Fruit fly (Drosophila melanogaster) whole organism, embryonic: ENCODE measurements around the gene CG15356.
A peak's percentile ranks its signal among the peaks of the same experiment; 100 is the strongest.

Source experiments
- Adf1 ChIP-seq: fragments of 200-800 bp; sonication (Bioruptor generic); IDR thresholded peaks from 2 replicates; pipeline ENCODE4 v1.3.6; 2022; ENCODE audit warnings: missing biosample characterization, missing genetic modification characterization
- Atf-2 ChIP-seq: fragments of 200-800 bp; sonication (Bioruptor generic); optimal IDR thresholded peaks from 2 replicates; lab custom pipeline; 2016; ENCODE audit warnings: missing biosample characterization, missing genetic modification characterization
- Awh ChIP-seq: fragments of 200-800 bp; sonication (Bioruptor generic); IDR thresholded peaks from 2 replicates; pipeline ENCODE4, ENCODE4 v1.3.6; 2022; ENCODE audit warnings: missing biosample characterization, missing genetic modification characterization
- CG10321 ChIP-seq: fragments of 200-800 bp; sonication (Bioruptor generic); IDR thresholded peaks from 2 replicates; pipeline ENCODE4 v1.3.6; 2022; ENCODE audit warnings: missing biosample characterization, missing genetic modification characterization
- CG10543 ChIP-seq: fragments of 200-800 bp; sonication (Bioruptor generic); optimal IDR thresholded peaks from 3 replicates; lab custom pipeline; 2017; ENCODE audit warnings: missing biosample characterization, mild to moderate bottlenecking, missing genetic modification characterization, moderate library complexity
- CG13424 ChIP-seq: fragments of 200-800 bp; sonication (Bioruptor generic); optimal IDR thresholded peaks from 2 replicates; lab custom pipeline; 2019; ENCODE audit warnings: missing biosample characterization, mild to moderate bottlenecking, missing genetic modification characterization, moderate library complexity
- CG15479 ChIP-seq: fragments of 200-800 bp; sonication (Bioruptor generic); optimal IDR thresholded peaks from 3 replicates; lab custom pipeline; 2019; ENCODE audit warnings: missing biosample characterization, mild to moderate bottlenecking, missing genetic modification characterization, moderate library complexity
- CG16815 ChIP-seq: fragments of 200-800 bp; sonication (Bioruptor generic); optimal IDR thresholded peaks from 3 replicates; lab custom pipeline; 2017; ENCODE audit warnings: missing biosample characterization, mild to moderate bottlenecking, missing genetic modification characterization
- CG2120 ChIP-seq: fragments of 200-800 bp; sonication (Bioruptor generic); optimal IDR thresholded peaks from 3 replicates; lab custom pipeline; 2016; ENCODE audit warnings: missing biosample characterization, missing genetic modification characterization
- CG2199 ChIP-seq: fragments of 200-800 bp; sonication (Bioruptor generic); IDR thresholded peaks from 3 replicates; pipeline ENCODE4 v1.3.6; 2022; ENCODE audit warnings: missing biosample characterization, missing genetic modification characterization
- CG2202 ChIP-seq: fragments of 200-800 bp; sonication (Bioruptor generic); optimal IDR thresholded peaks from 2 replicates; lab custom pipeline; 2018; ENCODE audit warnings: missing biosample characterization, mild to moderate bottlenecking, missing genetic modification characterization
- CG2678 ChIP-seq: fragments of 200-800 bp; sonication (Bioruptor generic); optimal IDR thresholded peaks from 3 replicates; lab custom pipeline; 2019; ENCODE audit warnings: missing biosample characterization, mild to moderate bottlenecking, missing genetic modification characterization, moderate library complexity
- CG30403 ChIP-seq: fragments of 200-800 bp; sonication (Bioruptor generic); optimal IDR thresholded peaks from 3 replicates; lab custom pipeline; 2016; ENCODE audit warnings: missing biosample characterization, missing genetic modification characterization
- CG4328 ChIP-seq: fragments of 200-800 bp; sonication (Bioruptor generic); optimal IDR thresholded peaks from 3 replicates; lab custom pipeline; 2017; ENCODE audit warnings: missing biosample characterization, missing genetic modification reagents, missing genetic modification characterization
- CG43689 ChIP-seq: fragments of 200-800 bp; sonication (Bioruptor generic); IDR thresholded peaks from 2 replicates; pipeline ENCODE4 v1.3.6; 2022; ENCODE audit warnings: missing biosample characterization, missing genetic modification characterization
- CG4854 ChIP-seq: fragments of 200-800 bp; sonication (Bioruptor generic); optimal IDR thresholded peaks from 2 replicates; lab custom pipeline; 2016; ENCODE audit warnings: missing biosample characterization, missing genetic modification characterization, inconsistent platforms
- CG8478 ChIP-seq: fragments of >200 bp; optimal IDR thresholded peaks from 2 replicates; lab custom pipeline; 2018
- ERR ChIP-seq: fragments of 200-800 bp; sonication (Bioruptor generic); optimal IDR thresholded peaks from 2 replicates; lab custom pipeline; 2016; ENCODE audit warnings: missing biosample characterization, missing genetic modification characterization
- HLH4C ChIP-seq: fragments of 200-800 bp; sonication (Bioruptor generic); IDR thresholded peaks from 3 replicates; pipeline ENCODE4 v1.3.6; 2022; ENCODE audit warnings: missing biosample characterization, missing genetic modification characterization; ENCODE audit not compliant: partially characterized antibody
- HLHmδ ChIP-seq: fragments of 200-800 bp; sonication (Bioruptor generic); optimal IDR thresholded peaks from 2 replicates; lab custom pipeline; 2018; ENCODE audit warnings: missing biosample characterization, mild to moderate bottlenecking, missing genetic modification characterization, moderate library complexity
- Hsf ChIP-seq: fragments of 200-800 bp; sonication (Bioruptor generic); optimal IDR thresholded peaks from 3 replicates; lab custom pipeline; 2016; ENCODE audit warnings: missing biosample characterization, missing genetic modification characterization
- Kr ChIP-seq: fragments of 200-800 bp; sonication (Bioruptor generic); optimal IDR thresholded peaks from 2 replicates; lab custom pipeline; 2017; ENCODE audit warnings: missing biosample characterization, mild to moderate bottlenecking, missing genetic modification characterization
- Lhr ChIP-seq: fragments of 200-800 bp; sonication (Bioruptor generic); optimal IDR thresholded peaks from 3 replicates; lab custom pipeline; 2017; ENCODE audit warnings: mild to moderate bottlenecking, missing biosample characterization, missing genetic modification reagents, missing genetic modification characterization
- Myb ChIP-seq: fragments of 200-800 bp; sonication (Bioruptor generic); optimal IDR thresholded peaks from 2 replicates; lab custom pipeline; 2016; ENCODE audit warnings: missing biosample characterization, missing genetic modification characterization
- Oli ChIP-seq: fragments of 200-800 bp; sonication (Bioruptor generic); optimal IDR thresholded peaks from 2 replicates; lab custom pipeline; 2018; ENCODE audit warnings: missing biosample characterization, mild to moderate bottlenecking, missing genetic modification characterization, moderate library complexity
- PHDP ChIP-seq: fragments of 200-800 bp; sonication (Bioruptor generic); optimal IDR thresholded peaks from 3 replicates; lab custom pipeline; 2018; ENCODE audit warnings: missing biosample characterization, mild to moderate bottlenecking, missing genetic modification characterization, moderate library complexity
- Pdp1 ChIP-seq, 2 experiments: fragments of 200-800 bp; sonication (Bioruptor generic); optimal IDR thresholded peaks; 3 replicates each; lab custom pipeline; 2016; ENCODE audit warnings: missing biosample characterization in 2 of 2, missing genetic modification characterization in 2 of 2, mild to moderate bottlenecking in 1 of 2, moderate library complexity in 1 of 2
- Rx ChIP-seq: fragments of 200-800 bp; sonication (Bioruptor generic); IDR thresholded peaks from 2 replicates; pipeline ENCODE4 v1.3.6; 2022; ENCODE audit warnings: missing biosample characterization, missing genetic modification characterization
- aop ChIP-seq: fragments of 200-800 bp; sonication (Bioruptor generic); IDR thresholded peaks from 2 replicates; pipeline ENCODE4 v1.3.6; 2022; ENCODE audit warnings: missing biosample characterization, missing genetic modification characterization
- cato ChIP-seq: fragments of 200-800 bp; sonication (Bioruptor generic); optimal IDR thresholded peaks from 2 replicates; lab custom pipeline; 2016; ENCODE audit warnings: missing biosample characterization, missing genetic modification characterization, borderline replicate concordance
- caup ChIP-seq: fragments of 200-800 bp; sonication (Bioruptor generic); optimal IDR thresholded peaks from 3 replicates; lab custom pipeline; 2017; ENCODE audit warnings: missing biosample characterization, mild to moderate bottlenecking, missing genetic modification characterization, moderate library complexity; ENCODE audit not compliant: severe bottlenecking
- disco-r ChIP-seq: fragments of 200-800 bp; sonication (Bioruptor generic); optimal IDR thresholded peaks from 2 replicates; lab custom pipeline; 2016; ENCODE audit warnings: missing biosample characterization, missing genetic modification characterization
- dysf ChIP-seq: fragments of 200-800 bp; sonication (Bioruptor generic); IDR thresholded peaks from 3 replicates; pipeline ENCODE4 v1.3.6; 2022; ENCODE audit warnings: missing biosample characterization, missing genetic modification characterization
- eve ChIP-seq, 2 experiments: fragments of >200 bp; optimal IDR thresholded peaks; 2 replicates each; lab custom pipeline; 2017; ENCODE audit warnings: missing biosample characterization in 2 of 2, missing genetic modification characterization in 2 of 2
- grau ChIP-seq: fragments of 200-800 bp; optimal IDR thresholded peaks from 3 replicates; lab custom pipeline; 2019; ENCODE audit warnings: missing biosample characterization, mild to moderate bottlenecking, missing genetic modification characterization, moderate library complexity
- hb ChIP-seq: fragments of 200-800 bp; sonication (Bioruptor generic); IDR thresholded peaks from 3 replicates; pipeline ENCODE4 v1.3.6; 2022; ENCODE audit warnings: missing biosample characterization, missing genetic modification characterization; ENCODE audit not compliant: partially characterized antibody
- hbn ChIP-seq: fragments of 200-800 bp; sonication (Bioruptor generic); IDR thresholded peaks from 2 replicates; pipeline ENCODE4 v1.3.6; 2022; ENCODE audit warnings: missing biosample characterization, missing genetic modification characterization; ENCODE audit not compliant: partially characterized antibody
- ind ChIP-seq: fragments of 200-800 bp; sonication (Bioruptor generic); optimal IDR thresholded peaks from 3 replicates; lab custom pipeline; 2016; ENCODE audit warnings: missing biosample characterization, missing genetic modification characterization
- lilli ChIP-seq: fragments of 200-800 bp; sonication (Bioruptor generic); optimal IDR thresholded peaks from 3 replicates; lab custom pipeline; 2016; ENCODE audit warnings: missing biosample characterization, missing genetic modification characterization
- mam ChIP-seq: fragments of 200-800 bp; sonication (Bioruptor generic); optimal IDR thresholded peaks from 3 replicates; lab custom pipeline; 2016; ENCODE audit warnings: missing biosample characterization, missing genetic modification characterization
- odd ChIP-seq: fragments of 200-800 bp; sonication (Bioruptor generic); optimal IDR thresholded peaks from 2 replicates; lab custom pipeline; 2017; ENCODE audit warnings: missing biosample characterization, mild to moderate bottlenecking, missing genetic modification characterization
- pan ChIP-seq, 4 experiments: fragments of >200 bp in 3 of 4; fragments of 200-800 bp in 1 of 4; sonication (Bioruptor generic) in 1 of 4; optimal IDR thresholded peaks in 3 of 4; IDR thresholded peaks in 1 of 4; 2 replicates each; pipeline versions ENCODE4 v1.3.6 to Lab custom; 2017 to 2022; ENCODE audit warnings: missing biosample characterization in 2 of 4, missing genetic modification characterization in 2 of 4, mixed read lengths in 1 of 4
- pnt ChIP-seq: fragments of 200-800 bp; sonication (Bioruptor generic); optimal IDR thresholded peaks from 3 replicates; lab custom pipeline; 2016; ENCODE audit warnings: missing biosample characterization, missing genetic modification characterization
- psq ChIP-seq: fragments of 200-800 bp; sonication (Bioruptor generic); optimal IDR thresholded peaks from 2 replicates; lab custom pipeline; 2017; ENCODE audit warnings: missing biosample characterization, missing genetic modification characterization
- sd ChIP-seq: fragments of 200-800 bp; sonication (Bioruptor generic); optimal IDR thresholded peaks from 3 replicates; lab custom pipeline; 2018; ENCODE audit warnings: missing biosample characterization, mild to moderate bottlenecking, missing genetic modification characterization, moderate library complexity
- sug ChIP-seq: fragments of 200-800 bp; optimal IDR thresholded peaks from 2 replicates; lab custom pipeline; 2019; ENCODE audit warnings: missing biosample characterization, mild to moderate bottlenecking, missing genetic modification characterization, moderate library complexity
- unpg ChIP-seq: fragments of 200-800 bp; sonication (Bioruptor generic); optimal IDR thresholded peaks from 3 replicates; lab custom pipeline; 2018; ENCODE audit warnings: missing biosample characterization, mild to moderate bottlenecking, missing genetic modification characterization, moderate library complexity
- usp ChIP-seq: fragments of >200 bp; optimal IDR thresholded peaks from 2 replicates; lab custom pipeline; 2017; ENCODE audit warnings: missing biosample characterization, missing genetic modification characterization
- vvl ChIP-seq: fragments of 200-800 bp; sonication (Bioruptor generic); IDR thresholded peaks from 2 replicates; pipeline ENCODE4 v1.3.6; 2022; ENCODE audit warnings: missing biosample characterization, missing genetic modification characterization
- wek ChIP-seq: fragments of 200-800 bp; sonication (Bioruptor generic); optimal IDR thresholded peaks from 3 replicates; lab custom pipeline; 2018; ENCODE audit warnings: missing biosample characterization, mild to moderate bottlenecking, missing genetic modification characterization, moderate library complexity

Gene CG15356

DNA sequence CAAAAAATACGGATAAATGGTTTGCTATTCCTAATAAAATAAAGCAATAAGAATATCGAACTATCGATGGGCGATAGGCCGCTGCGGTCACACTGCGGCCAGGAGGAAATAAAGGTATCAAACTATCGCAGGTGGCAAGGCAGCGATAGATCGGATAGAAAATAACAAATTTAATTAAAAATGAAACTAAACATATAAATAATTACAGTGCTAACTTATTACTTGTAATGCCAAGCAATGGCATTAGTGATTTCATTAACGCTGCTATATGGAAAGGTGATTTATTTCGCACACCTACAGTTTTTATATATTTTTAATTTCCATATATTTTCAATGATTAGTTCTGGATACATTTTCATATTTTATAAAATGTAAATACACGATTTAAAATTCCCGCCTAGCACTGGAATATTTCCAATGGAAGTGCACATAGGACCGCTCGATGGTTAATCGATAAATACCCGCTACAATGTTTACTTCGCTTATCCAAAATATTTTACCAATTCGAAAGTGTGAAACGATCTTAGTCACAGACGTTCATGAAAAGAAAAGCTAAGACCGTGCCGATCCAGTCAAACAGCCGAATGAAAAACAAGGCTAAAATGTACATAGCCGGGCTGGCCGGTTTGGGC lies at the start of gene CG15356, which contains the start of gene CG15362 (continued):
- TF ChIP-seq CG15479 (no peak), Pdp1 (GFP tag; optimal IDR thresholded peaks at IDR 0.05; lab: Kevin White, UChicago) (peak in 1 of 2 experiments; percentile 27), unpg (GFP tag; lab: Kevin White, UChicago) (no peak), dysf (GFP tag; lab: Robert Waterston, UW) (no peak), Awh (GFP tag; lab: Robert Waterston, UW) (no peak), CG30403 (peak; percentile 45), Hsf (GFP tag; lab: Kevin White, UChicago) (peak; percentile 35), cato (no peak), Kr (GFP tag; lab: Kevin White, UChicago) (no peak), odd (GFP tag; lab: Kevin White, UChicago) (no peak), ind (GFP tag; lab: Kevin White, UChicago) (peak; percentile 22), CG2202 (tag; lab: Kevin White, UChicago) (no peak), CG4854 (peak; percentile 28), CG13424 (tag; lab: Kevin White, UChicago) (peak; percentile 19), sug (peak; percentile 45), Rx (GFP tag; lab: Robert Waterston, UW) (no peak), caup (no peak), pnt (no peak), aop (GFP tag; lab: Robert Waterston, UW) (no peak), CG2120 (GFP tag; lab: Kevin White, UChicago) (peak; percentile 51), disco-r (GFP tag; lab: Kevin White, UChicago) (no peak), CG4328 (GFP tag; lab: Kevin White, UChicago) (no peak), PHDP (tag; lab: Kevin White, UChicago) (peak; percentile 39), sd (tag; lab: Kevin White, UChicago) (no peak), Myb (GFP tag; lab: Kevin White, UChicago) (peak; percentile 46), hbn (GFP tag; lab: Robert Waterston, UW) (peak; percentile 98), usp (GFP tag; lab: Kevin White, UChicago) (no peak), ERR (GFP tag; lab: Kevin White, UChicago) (no peak), CG2678 (tag; lab: Kevin White, UChicago) (no peak), CG10543 (GFP tag; lab: Kevin White, UChicago) (peak; percentile 1), Lhr (peak; percentile 9), Adf1 (peak; percentile 25; the same call in 1 of the 2 replicates), vvl (GFP tag; lab: Robert Waterston, UW) (peak; percentile 67), lilli (GFP tag; lab: Kevin White, UChicago) (peak; percentile 40), pan (optimal IDR thresholded peaks at IDR 0.05; lab: Kevin White, UChicago) (no peak), pan (GFP tag; optimal IDR thresholded peaks at IDR 0.05 in 1 of 2, IDR thresholded peaks at IDR 0.05 in 1 of 2) (peak in 1 of 2 experiments; percentile 60), wek (GFP tag; lab: Kevin White, UChicago) (no peak), Atf-2 (GFP tag; lab: Kevin White, UChicago) (no peak), CG2199 (GFP tag; lab: Robert Waterston, UW) (no peak), hb (GFP tag; lab: Robert Waterston, UW) (peak; percentile 100), HLH4C (GFP tag; lab: Robert Waterston, UW) (peak; percentile 98), eve (GFP tag; optimal IDR thresholded peaks at IDR 0.05; lab: Kevin White, UChicago) (no peak), grau (tag; lab: Kevin White, UChicago) (peak; percentile 49), psq (GFP tag; lab: Kevin White, UChicago) (no peak), CG43689 (GFP tag; lab: Robert Waterston, UW) (no peak), mam (peak; percentile 15), HLHmδ (GFP tag; lab: Kevin White, UChicago) (no peak), CG16815 (no peak), CG8478 (lab: Kevin White, UChicago) (no peak), Oli (tag; lab: Kevin White, UChicago) (no peak), CG10321 (no peak)
